Worm (Caenorhabditis elegans): ENCODE results near the gene C15B12.8.
A peak's percentile ranks its signal among the peaks of the same experiment; 100 is the strongest.

C15B12.8 gene

DNA sequence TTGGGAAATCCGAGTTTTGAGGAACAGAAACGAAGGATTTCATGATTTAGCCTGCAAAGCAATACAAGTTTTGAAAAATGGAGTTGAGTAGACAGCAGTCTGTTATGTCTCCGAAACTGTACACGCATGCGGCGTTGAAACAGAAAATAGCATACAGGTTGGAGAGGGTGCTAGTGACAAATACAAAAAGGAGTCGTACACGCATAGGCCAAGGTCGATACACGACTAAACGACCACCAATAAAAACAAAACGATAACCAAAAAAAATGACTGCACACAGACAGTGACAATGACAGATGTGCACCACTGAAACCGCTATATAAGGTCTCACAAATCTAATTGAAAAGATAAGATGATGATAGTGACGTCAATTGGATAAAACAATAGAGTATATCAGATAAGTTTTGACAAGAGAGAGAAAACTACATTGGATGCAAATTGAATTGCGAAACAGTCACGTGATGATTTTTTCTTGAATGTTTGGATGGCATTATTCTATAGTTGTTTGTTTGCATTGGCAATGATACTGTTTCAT lies 25.1 kb upstream of the C15B12.8 start, which contains the start of gene fah-1:
Gene fah-1 (minus strand): TSS at position 51 of the 535 bp plus-strand sequence.
- no peak for TF ChIP-seq F23B12.7 (tag; optimal IDR thresholded peaks at IDR 0.05; ENCODE audit: insufficient read depth)
- TF ChIP-seq B0035.1 (tag; optimal IDR thresholded peaks at IDR 0.05): no peak
- TF ChIP-seq lir-1 (GFP tag; conservative IDR thresholded peaks at IDR 0.05): no peak
- TF ChIP-seq rcor-1 (GFP tag; IDR thresholded peaks at IDR 0.05): no peak
- TF ChIP-seq unc-62 (GFP tag; optimal IDR thresholded peaks at IDR 0.05): peak; percentile 71
- TF ChIP-seq lag-1 (GFP tag; IDR thresholded peaks at IDR 0.05): no peak
- TF ChIP-seq nhr-80 (tag; optimal IDR thresholded peaks at IDR 0.05): peak; percentile 81
- no peak for TF ChIP-seq tbx-9 (tag; optimal IDR thresholded peaks at IDR 0.05; ENCODE audit: borderline replicate concordance)
- peak; percentile 34 for TF ChIP-seq gei-17 (GFP tag; optimal IDR thresholded peaks at IDR 0.05)
- peak; percentile 39 for TF ChIP-seq somi-1 (GFP tag; optimal IDR thresholded peaks at IDR 0.05)
- TF ChIP-seq sdz-38 (tag; optimal IDR thresholded peaks at IDR 0.05): no peak
- 0 out of 2 replicates have a peak, but pooled peaks have one; percentile 28 for TF ChIP-seq B0336.3 (GFP tag; IDR thresholded peaks at IDR 0.05)
- no peak for TF ChIP-seq ceh-27 (GFP tag; optimal IDR thresholded peaks at IDR 0.05)
- no peak for TF ChIP-seq lin-26 (GFP tag; IDR thresholded peaks at IDR 0.05)
- no peak for TF ChIP-seq lin-54 (GFP tag; optimal IDR thresholded peaks at IDR 0.05)
- peak; percentile 69 for TF ChIP-seq lin-40 (tag; optimal IDR thresholded peaks at IDR 0.05)
- no peak for TF ChIP-seq B0261.1 (tag; optimal IDR thresholded peaks at IDR 0.05)
- TF ChIP-seq ztf-22 (GFP tag; optimal IDR thresholded peaks at IDR 0.05): no peak
- no peak for TF ChIP-seq mcd-1 (GFP tag; IDR thresholded peaks at IDR 0.05)
- no peak for TF ChIP-seq snpc-1.1 (tag; optimal IDR thresholded peaks at IDR 0.05; ENCODE audit: insufficient read depth)
- TF ChIP-seq madf-6 (GFP tag; IDR thresholded peaks at IDR 0.05): no peak
- no peak for TF ChIP-seq dpff-1 (tag; optimal IDR thresholded peaks at IDR 0.05)
- no peak for TF ChIP-seq Y79H2A.3 (GFP tag; conservative IDR thresholded peaks at IDR 0.05)
- TF ChIP-seq cebp-2 (GFP tag; IDR thresholded peaks at IDR 0.05): no peak
- no peak for TF ChIP-seq ceh-58 (GFP tag; IDR thresholded peaks at IDR 0.05)
- TF ChIP-seq egrh-3 (GFP tag; IDR thresholded peaks at IDR 0.05): no peak
- TF ChIP-seq lin-35 (GFP tag; optimal IDR thresholded peaks at IDR 0.05): no peak
- no peak for TF ChIP-seq let-526 (GFP tag; IDR thresholded peaks at IDR 0.05)
- TF ChIP-seq hrde-1 (tag; optimal IDR thresholded peaks at IDR 0.05; ENCODE audit: borderline replicate concordance): no peak
- TF ChIP-seq T07F8.4 (tag; optimal IDR thresholded peaks at IDR 0.05): no peak
- TF ChIP-seq lsy-27 (tag; optimal IDR thresholded peaks at IDR 0.05; ENCODE audit: borderline replicate concordance, insufficient read depth): no peak
- no peak for TF ChIP-seq ama-1 (optimal IDR thresholded peaks at IDR 0.05)
- no peak for TF ChIP-seq ama-1 (GFP tag; optimal IDR thresholded peaks at IDR 0.05)
- no peak for TF ChIP-seq nhr-179 (tag; optimal IDR thresholded peaks at IDR 0.05)
- no peak for TF ChIP-seq ztf-18 (tag; optimal IDR thresholded peaks at IDR 0.05)
- no peak for TF ChIP-seq unc-130 (GFP tag; optimal IDR thresholded peaks at IDR 0.05)
- TF ChIP-seq nfya-2 (GFP tag; IDR thresholded peaks at IDR 0.05): 0 out of 2 replicates have a peak, but pooled peaks have one; percentile 50
- TF ChIP-seq ztf-26 (tag; optimal IDR thresholded peaks at IDR 0.05): no peak
- TF ChIP-seq attf-5 (GFP tag; optimal IDR thresholded peaks at IDR 0.05): peak; percentile 10
- TF ChIP-seq nhr-27 (tag; optimal IDR thresholded peaks at IDR 0.05): no peak
- no peak for TF ChIP-seq mel-28 (tag; optimal IDR thresholded peaks at IDR 0.05; ENCODE audit: borderline replicate concordance)
- no peak for TF ChIP-seq xnd-1 (tag; optimal IDR thresholded peaks at IDR 0.05)
- TF ChIP-seq cebp-1 (GFP tag; IDR thresholded peaks at IDR 0.05): peak; percentile 91
- TF ChIP-seq cebp-1 (tag; optimal IDR thresholded peaks at IDR 0.05): peak; percentile 96
- no peak for TF ChIP-seq snpc-1.3 (tag; optimal IDR thresholded peaks at IDR 0.05; ENCODE audit: insufficient read depth)
- peak; percentile 46 for TF ChIP-seq atf-7 (tag; optimal IDR thresholded peaks at IDR 0.05)
- TF ChIP-seq hlh-26 (GFP tag; conservative IDR thresholded peaks at IDR 0.05): no peak
- TF ChIP-seq hmg-1.2 (GFP tag; IDR thresholded peaks at IDR 0.05): peak; percentile 63

Measured in whole organism, young adult.